Comparison of ENCODE assay signal across 3 fruit fly cellular contexts in genomic region chr3R:8927817-8928625, dm6.
A peak's percentile ranks its signal among the peaks of the same experiment; 100 is the strongest.
TF ChIP-seq lines count a peak whose summit lies in the region.

No protein-coding gene starts in this region.

TF ChIP-seq in whole organism, embryonic, 481 proteins besides CTCF, POLR2A, EP300 and RAD21 (continued from another document and continues in another):
- TF ChIP-seq CG1792 (GFP tag; optimal IDR thresholded peaks at IDR 0.05; lab: Kevin White, UChicago) (peak; percentile 7), slp2 (GFP tag; optimal IDR thresholded peaks at IDR 0.05; lab: Kevin White, UChicago) (peak; percentile 63), CG2678 (tag; optimal IDR thresholded peaks at IDR 0.05; lab: Kevin White, UChicago) (peak; percentile 81), p53 (GFP tag; optimal IDR thresholded peaks at IDR 0.05; lab: Kevin White, UChicago) (no peak), CG8290 (GFP tag; optimal IDR thresholded peaks at IDR 0.05; lab: Kevin White, UChicago) (peak; percentile 8), CG8290 (tag; optimal IDR thresholded peaks at IDR 0.05; lab: Kevin White, UChicago) (peak; percentile 59 to 65), bbx (GFP tag; IDR thresholded peaks at IDR 0.05; lab: Robert Waterston, UW; ENCODE audit: partially characterized antibody) (no peak), bsh (GFP tag; optimal IDR thresholded peaks at IDR 0.05; lab: Kevin White, UChicago) (peak; percentile 68 to 81), jing (GFP tag; optimal IDR thresholded peaks at IDR 0.05; lab: Kevin White, UChicago) (peak; percentile 65), CrebB (tag; optimal IDR thresholded peaks at IDR 0.05; lab: Kevin White, UChicago) (no peak), BtbVII (GFP tag; optimal IDR thresholded peaks at IDR 0.05; lab: Kevin White, UChicago) (peak; percentile 42), ERR (GFP tag; optimal IDR thresholded peaks at IDR 0.05; lab: Kevin White, UChicago) (peak; percentile 52), Spps (tag; optimal IDR thresholded peaks at IDR 0.05; lab: Kevin White, UChicago) (peak; percentile 92), CG3847 (GFP tag; IDR thresholded peaks at IDR 0.05; lab: Robert Waterston, UW) (peak; percentile 54), klu (GFP tag; IDR thresholded peaks at IDR 0.05; lab: Robert Waterston, UW) (no peak), fd96Cb (tag; optimal IDR thresholded peaks at IDR 0.05; lab: Kevin White, UChicago) (peak; percentile 85), CG30020 (tag; optimal IDR thresholded peaks at IDR 0.05; lab: Kevin White, UChicago) (peak; percentile 10), bowl (GFP tag; IDR thresholded peaks at IDR 0.05; lab: Robert Waterston, UW) (no peak), CG1832 (GFP tag; optimal IDR thresholded peaks at IDR 0.05; lab: Kevin White, UChicago) (no peak), zf30C (GFP tag; optimal IDR thresholded peaks at IDR 0.05; lab: Kevin White, UChicago) (no peak), CG11456 (GFP tag; IDR thresholded peaks at IDR 0.05; lab: Robert Waterston, UW) (peak; percentile 77; the same call in 2 of the 3 replicates), CG17361 (GFP tag; IDR thresholded peaks at IDR 0.05; lab: Robert Waterston, UW) (peak; percentile 89), D19A (tag; optimal IDR thresholded peaks at IDR 0.05; lab: Kevin White, UChicago) (peak; percentile 90), CG31441 (GFP tag; IDR thresholded peaks at IDR 0.05; lab: Robert Waterston, UW) (peak; percentile 87), CG10147 (GFP tag; optimal IDR thresholded peaks at IDR 0.05; lab: Kevin White, UChicago) (peak; percentile 77), CG17912 (GFP tag; optimal IDR thresholded peaks at IDR 0.05; lab: Kevin White, UChicago) (no peak), ssp (GFP tag; IDR thresholded peaks at IDR 0.05; lab: Robert Waterston, UW) (peak; percentile 60), CG31224 (GFP tag; IDR thresholded peaks at IDR 0.05; lab: Robert Waterston, UW) (peak; percentile 28; the same call in 1 of the 2 replicates), CG4854 (GFP tag; optimal IDR thresholded peaks at IDR 0.05; lab: Kevin White, UChicago) (peak; percentile 61), nau (GFP tag; optimal IDR thresholded peaks at IDR 0.05; lab: Kevin White, UChicago) (peak; percentile 44), CG43689 (GFP tag; IDR thresholded peaks at IDR 0.05; lab: Robert Waterston, UW) (no peak), dmrt99B (tag; optimal IDR thresholded peaks at IDR 0.05; lab: Kevin White, UChicago) (peak; percentile 85), croc (GFP tag; conservative IDR thresholded peaks at IDR 0.05; lab: Robert Waterston, UW) (peak; percentile 74), sd (tag; optimal IDR thresholded peaks at IDR 0.05; lab: Kevin White, UChicago) (no peak), CG12299 (tag; optimal IDR thresholded peaks at IDR 0.05; lab: Kevin White, UChicago) (peak; percentile 55), pita (GFP tag; optimal IDR thresholded peaks at IDR 0.05; lab: Kevin White, UChicago) (no peak), Xrp1 (GFP tag; IDR thresholded peaks at IDR 0.05; lab: Robert Waterston, UW) (peak; percentile 92), odd (GFP tag; optimal IDR thresholded peaks at IDR 0.05; lab: Kevin White, UChicago) (peak; percentile 50), ranshi (GFP tag; IDR thresholded peaks at IDR 0.05; lab: Robert Waterston, UW) (peak; percentile 60), CG18764 (GFP tag; optimal IDR thresholded peaks at IDR 0.05; lab: Kevin White, UChicago) (peak; percentile 35), Dref (GFP tag; IDR thresholded peaks at IDR 0.05; lab: Robert Waterston, UW) (no peak), grau (tag; optimal IDR thresholded peaks at IDR 0.05; lab: Kevin White, UChicago) (peak; percentile 80), repo (GFP tag; optimal IDR thresholded peaks at IDR 0.05; lab: Kevin White, UChicago) (peak; percentile 39), CoRest (tag; optimal IDR thresholded peaks at IDR 0.05; lab: Kevin White, UChicago) (peak; percentile 77)

TF ChIP-seq in whole organism, prepupa, 60 proteins besides CTCF, POLR2A, EP300 and RAD21 (continued from another document):
- peak; percentile 71 for TF ChIP-seq dac (GFP tag; optimal IDR thresholded peaks at IDR 0.05; lab: Kevin White, UChicago)
- peak; percentile 75 for TF ChIP-seq Sox102F (GFP tag; optimal IDR thresholded peaks at IDR 0.05; lab: Kevin White, UChicago)
- TF ChIP-seq fd59A (GFP tag; optimal IDR thresholded peaks at IDR 0.05; lab: Kevin White, UChicago): peak; percentile 87
- peak; percentile 93 for TF ChIP-seq svp (GFP tag; lab: Kevin White, UChicago)
- TF ChIP-seq CG16779 (tag; optimal IDR thresholded peaks at IDR 0.05; lab: Kevin White, UChicago): peak; percentile 68
- TF ChIP-seq CG8632 (GFP tag; optimal IDR thresholded peaks at IDR 0.05; lab: Kevin White, UChicago): peak; percentile 74
- TF ChIP-seq CG11762 (GFP tag; optimal IDR thresholded peaks at IDR 0.05; lab: Kevin White, UChicago; ENCODE audit: insufficient read depth): peak; percentile 68
- peak; percentile 55 for TF ChIP-seq fd85E (GFP tag; optimal IDR thresholded peaks at IDR 0.05; lab: Kevin White, UChicago)
- peak; percentile 70 for TF ChIP-seq Blimp-1 (GFP tag; optimal IDR thresholded peaks at IDR 0.05; lab: Kevin White, UChicago)
- peak; percentile 90 for TF ChIP-seq esn (GFP tag; optimal IDR thresholded peaks at IDR 0.05; lab: Kevin White, UChicago)
- TF ChIP-seq CG3919 (GFP tag; optimal IDR thresholded peaks at IDR 0.05; lab: Kevin White, UChicago): peak; percentile 89
- TF ChIP-seq CG10669 (GFP tag; optimal IDR thresholded peaks at IDR 0.05; lab: Kevin White, UChicago): peak; percentile 96
- peak; percentile 87 for TF ChIP-seq CG1621 (tag; optimal IDR thresholded peaks at IDR 0.05; lab: Kevin White, UChicago)
- peak; percentile 91 for TF ChIP-seq Lpt (GFP tag; optimal IDR thresholded peaks at IDR 0.05; lab: Kevin White, UChicago)
- TF ChIP-seq fkh (GFP tag; optimal IDR thresholded peaks at IDR 0.05; lab: Kevin White, UChicago): peak; percentile 72
- peak; percentile 63 for TF ChIP-seq CG11902 (GFP tag; optimal IDR thresholded peaks at IDR 0.05; lab: Kevin White, UChicago)
- TF ChIP-seq Eip93F (GFP tag; optimal IDR thresholded peaks at IDR 0.05; lab: Kevin White, UChicago): peak; percentile 22
- TF ChIP-seq Eip75B (GFP tag; optimal IDR thresholded peaks at IDR 0.05; lab: Kevin White, UChicago): peak; percentile 90
- TF ChIP-seq topi (GFP tag; optimal IDR thresholded peaks at IDR 0.05; lab: Kevin White, UChicago): peak; percentile 85
- peak; percentile 73 for TF ChIP-seq CG11294 (GFP tag; IDR thresholded peaks at IDR 0.05; lab: Robert Waterston, UW)
- peak; percentile 86 for TF ChIP-seq lz (GFP tag; optimal IDR thresholded peaks at IDR 0.05; lab: Kevin White, UChicago)
- TF ChIP-seq ss (GFP tag; optimal IDR thresholded peaks at IDR 0.05; lab: Kevin White, UChicago): peak; percentile 32 to 36
- TF ChIP-seq vri (GFP tag; optimal IDR thresholded peaks at IDR 0.05; lab: Kevin White, UChicago): peak; percentile 45
- peak; percentile 97 for TF ChIP-seq Eip78C (GFP tag; lab: Kevin White, UChicago)
- TF ChIP-seq Met (GFP tag; optimal IDR thresholded peaks at IDR 0.05; lab: Kevin White, UChicago): peak; percentile 86
- TF ChIP-seq net (GFP tag; optimal IDR thresholded peaks at IDR 0.05; lab: Kevin White, UChicago): peak; percentile 68
- TF ChIP-seq CG32006 (GFP tag; optimal IDR thresholded peaks at IDR 0.05; lab: Kevin White, UChicago): peak; percentile 92
- TF ChIP-seq CG31627 (GFP tag; optimal IDR thresholded peaks at IDR 0.05; lab: Kevin White, UChicago): peak; percentile 87
- TF ChIP-seq CG10631 (GFP tag; optimal IDR thresholded peaks at IDR 0.05; lab: Kevin White, UChicago): peak; percentile 87
- TF ChIP-seq Hr39 (GFP tag; optimal IDR thresholded peaks at IDR 0.05; lab: Kevin White, UChicago): peak; percentile 88
- TF ChIP-seq CG6163 (GFP tag; IDR thresholded peaks at IDR 0.05; lab: Robert Waterston, UW): peak; percentile 51; the same call in 2 of the 3 replicates
- TF ChIP-seq CG8319 (GFP tag; optimal IDR thresholded peaks at IDR 0.05; lab: Kevin White, UChicago): peak; percentile 73
- TF ChIP-seq CG4318 (GFP tag; optimal IDR thresholded peaks at IDR 0.05; lab: Kevin White, UChicago): peak; percentile 57
- TF ChIP-seq achi (GFP tag; optimal IDR thresholded peaks at IDR 0.05; lab: Kevin White, UChicago): peak; percentile 85
- peak; percentile 83 for TF ChIP-seq Gug (GFP tag; IDR thresholded peaks at IDR 0.05; lab: Robert Waterston, UW)
- peak; percentile 73 for TF ChIP-seq CG34406 (GFP tag; optimal IDR thresholded peaks at IDR 0.05; lab: Kevin White, UChicago)
- TF ChIP-seq OdsH (GFP tag; optimal IDR thresholded peaks at IDR 0.05; lab: Kevin White, UChicago): peak; percentile 89
- peak; percentile 88 for TF ChIP-seq Sox14 (GFP tag; optimal IDR thresholded peaks at IDR 0.05; lab: Kevin White, UChicago)
- TF ChIP-seq pdm3 (GFP tag; optimal IDR thresholded peaks at IDR 0.05; lab: Kevin White, UChicago): peak; percentile 87
TF ChIP-seq in whole organism, prepupa: peak in this region for 59.

TF ChIP-seq in whole organism, wandering third instar larva, 38 proteins besides CTCF, POLR2A, EP300 and RAD21 (continued from another document):
- peak; percentile 84 for TF ChIP-seq h (GFP tag; optimal IDR thresholded peaks at IDR 0.05; lab: Kevin White, UChicago)
- no peak for TF ChIP-seq GATAd (GFP tag; optimal IDR thresholded peaks at IDR 0.05; lab: Kevin White, UChicago)
- TF ChIP-seq Jra (GFP tag; optimal IDR thresholded peaks at IDR 0.05; lab: Kevin White, UChicago): peak; percentile 31
- TF ChIP-seq Myc (optimal IDR thresholded peaks at IDR 0.05; lab: Kevin White, UChicago): no peak
- TF ChIP-seq woc (GFP tag; optimal IDR thresholded peaks at IDR 0.05; lab: Kevin White, UChicago): peak; percentile 83
- peak; percentile 78 for TF ChIP-seq OdsH (GFP tag; optimal IDR thresholded peaks at IDR 0.05; lab: Kevin White, UChicago)
- TF ChIP-seq Hr83 (GFP tag; optimal IDR thresholded peaks at IDR 0.05; lab: Kevin White, UChicago; ENCODE audit: poor library complexity, severe bottlenecking): peak; percentile 34
- TF ChIP-seq N (GFP tag; optimal IDR thresholded peaks at IDR 0.05; lab: Kevin White, UChicago): no peak
- TF ChIP-seq Abd-B (GFP tag; optimal IDR thresholded peaks at IDR 0.05; lab: Kevin White, UChicago): no peak
- no peak for TF ChIP-seq CrebA (GFP tag; optimal IDR thresholded peaks at IDR 0.05; lab: Kevin White, UChicago; ENCODE audit: borderline replicate concordance)
- peak; percentile 69 for TF ChIP-seq psq (GFP tag; optimal IDR thresholded peaks at IDR 0.05; lab: Kevin White, UChicago)
- peak; percentile 40 for TF ChIP-seq pan (optimal IDR thresholded peaks at IDR 0.05; lab: Kevin White, UChicago)
